Fruit fly (Drosophila melanogaster) whole organism, pupa: Measurements from ENCODE around the gene CG5001.
A peak's percentile ranks its signal among the peaks of the same experiment; 100 is the strongest.

Source experiments
- CG10348 ChIP-seq: fragments of 200-800 bp; sonication (Bioruptor generic); IDR thresholded peaks from 2 replicates; pipeline ENCODE4 v1.3.6; 2022; ENCODE audit warnings: missing biosample characterization, missing genetic modification characterization
- CG12605 ChIP-seq: fragments of 200-800 bp; sonication (Bioruptor generic); IDR thresholded peaks from 2 replicates; pipeline ENCODE4 v1.3.6; 2022; ENCODE audit warnings: missing biosample characterization, missing genetic modification characterization
- CG13204 ChIP-seq: fragments of 200-800 bp; sonication (Bioruptor generic); optimal IDR thresholded peaks from 2 replicates; lab custom pipeline; 2018; ENCODE audit warnings: missing biosample characterization, mild to moderate bottlenecking, missing genetic modification characterization, moderate library complexity
- CG14655 ChIP-seq: fragments of 200-800 bp; sonication (Bioruptor generic); optimal IDR thresholded peaks from 3 replicates; lab custom pipeline; 2017; ENCODE audit warnings: mild to moderate bottlenecking, missing biosample characterization, missing genetic modification reagents, missing genetic modification characterization
- CG15710 ChIP-seq: fragments of 200-800 bp; sonication (Bioruptor generic); optimal IDR thresholded peaks from 2 replicates; lab custom pipeline; 2018; ENCODE audit warnings: missing biosample characterization, mild to moderate bottlenecking, missing genetic modification characterization, moderate library complexity
- CG17806 ChIP-seq: fragments of 200-800 bp; sonication (Bioruptor generic); optimal IDR thresholded peaks from 2 replicates; lab custom pipeline; 2018; ENCODE audit warnings: missing biosample characterization, mild to moderate bottlenecking, missing genetic modification characterization, moderate library complexity
- CG32121 ChIP-seq: fragments of 200-800 bp; sonication (Bioruptor generic); IDR thresholded peaks from 2 replicates; pipeline ENCODE4 v1.3.6; 2022; ENCODE audit warnings: missing biosample characterization, missing genetic modification characterization
- CG34367 ChIP-seq: fragments of 200-800 bp; sonication (Bioruptor generic); optimal IDR thresholded peaks from 2 replicates; lab custom pipeline; 2018; ENCODE audit warnings: missing biosample characterization, mild to moderate bottlenecking, missing genetic modification characterization
- CG4496 ChIP-seq: fragments of 200-800 bp; sonication (Bioruptor generic); IDR thresholded peaks from 3 replicates; pipeline ENCODE4 v1.3.6; 2022; ENCODE audit warnings: missing biosample characterization, missing genetic modification characterization
- CG8159 ChIP-seq: fragments of 200-800 bp; sonication (Bioruptor generic); optimal IDR thresholded peaks from 3 replicates; lab custom pipeline; 2018; ENCODE audit warnings: missing biosample characterization, mild to moderate bottlenecking, missing genetic modification characterization, moderate library complexity
- CG8301 ChIP-seq: fragments of 200-800 bp; sonication (Bioruptor generic); optimal IDR thresholded peaks from 2 replicates; lab custom pipeline; 2018; ENCODE audit warnings: missing biosample characterization, mild to moderate bottlenecking, missing genetic modification characterization
- CG9948 ChIP-seq: fragments of 200-800 bp; sonication (Bioruptor generic); optimal IDR thresholded peaks from 2 replicates; lab custom pipeline; 2018; ENCODE audit warnings: missing biosample characterization, mild to moderate bottlenecking, missing genetic modification characterization, moderate library complexity
- D1 ChIP-seq: fragments of 200-800 bp; sonication (Bioruptor generic); optimal IDR thresholded peaks from 2 replicates; lab custom pipeline; 2018; ENCODE audit warnings: missing biosample characterization, mild to moderate bottlenecking, missing genetic modification characterization, moderate library complexity
- EcR ChIP-seq: fragments of 200-800 bp; sonication (Bioruptor generic); optimal IDR thresholded peaks from 3 replicates; lab custom pipeline; 2019; ENCODE audit warnings: missing biosample characterization, missing genetic modification characterization, mild to moderate bottlenecking, moderate library complexity, missing genetic modification reagents
- Ets98B ChIP-seq: fragments of 200-800 bp; sonication (Bioruptor generic); IDR thresholded peaks from 2 replicates; pipeline ENCODE4 v1.3.6; 2022; ENCODE audit warnings: missing biosample characterization, missing genetic modification characterization
- Pif1A ChIP-seq: fragments of 200-800 bp; sonication (Bioruptor generic); optimal IDR thresholded peaks from 3 replicates; lab custom pipeline; 2016; ENCODE audit warnings: missing biosample characterization, missing genetic modification characterization
- Pif1B ChIP-seq: fragments of 200-800 bp; sonication (Bioruptor generic); optimal IDR thresholded peaks from 3 replicates; lab custom pipeline; 2016; ENCODE audit warnings: missing biosample characterization, missing genetic modification characterization
- Snoo ChIP-seq: fragments of 200-800 bp; sonication (Bioruptor generic); optimal IDR thresholded peaks from 3 replicates; lab custom pipeline; 2017; ENCODE audit warnings: missing biosample characterization, mild to moderate bottlenecking, missing genetic modification characterization, inconsistent platforms
- fd96Ca ChIP-seq: fragments of 200-800 bp; sonication (Bioruptor generic); IDR thresholded peaks from 3 replicates; pipeline ENCODE4 v1.3.6; 2022; ENCODE audit warnings: missing biosample characterization, missing genetic modification characterization
- gl ChIP-seq: fragments of 200-800 bp; sonication (Bioruptor generic); optimal IDR thresholded peaks from 2 replicates; lab custom pipeline; 2018; ENCODE audit warnings: missing biosample characterization, mild to moderate bottlenecking, missing genetic modification characterization
- rn ChIP-seq: fragments of 200-800 bp; sonication (Bioruptor generic); IDR thresholded peaks from 2 replicates; pipeline ENCODE4 v1.3.6; 2022; ENCODE audit warnings: missing biosample characterization, missing genetic modification characterization

Gene CG5001

DNA sequence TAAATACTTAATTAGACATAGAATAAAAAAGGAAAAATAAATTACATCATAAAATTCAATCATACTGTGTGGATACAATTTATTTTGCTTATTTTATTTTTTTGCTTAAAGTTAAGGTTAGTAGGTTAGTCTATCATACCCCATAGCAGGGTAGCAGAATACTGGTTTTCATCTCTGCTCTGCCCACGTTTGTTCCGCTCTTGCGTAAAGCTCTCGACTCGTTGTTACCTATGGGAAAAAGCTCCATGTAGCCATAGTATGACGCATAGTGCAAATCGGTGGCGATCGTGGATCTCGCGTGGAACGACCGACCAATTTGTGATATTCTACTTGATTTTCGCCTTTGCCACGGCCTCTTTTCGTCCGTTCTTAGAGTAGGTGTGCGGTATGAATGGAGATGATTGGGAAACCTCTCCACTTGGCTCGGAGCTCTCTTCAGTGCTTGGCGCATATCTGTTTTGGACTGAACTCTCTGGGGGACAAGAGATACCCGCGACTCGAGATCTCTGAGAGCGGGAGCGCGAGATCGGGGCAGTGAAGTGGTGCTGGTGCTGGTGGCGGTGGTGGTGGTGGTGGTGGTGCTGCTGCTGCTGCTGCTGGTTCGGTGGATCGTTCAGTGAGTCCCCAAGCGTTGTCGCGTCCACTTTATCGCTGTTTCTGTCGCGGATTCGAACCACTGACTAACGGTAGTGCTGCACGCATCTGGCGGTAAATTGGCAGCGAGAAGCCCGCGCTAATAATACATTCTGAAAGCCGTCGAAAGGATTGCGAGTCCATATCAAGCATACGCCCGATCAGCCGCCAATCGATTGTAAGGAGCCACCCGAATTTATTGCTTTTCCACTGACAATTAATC is at the start of gene CG5001:
Gene CG5001, plus strand, starts transcription at position 116 of the 856 bp plus-strand sequence.
- TF ChIP-seq Pif1A (GFP tag; lab: Kevin White, UChicago): no peak
- TF ChIP-seq CG4496 (GFP tag; lab: Robert Waterston, UW): peak; percentile 92
- peak; percentile 60; the same call in 1 of the 3 replicates for TF ChIP-seq fd96Ca (GFP tag; lab: Robert Waterston, UW)
- no peak for TF ChIP-seq CG10348 (GFP tag; lab: Robert Waterston, UW)
- TF ChIP-seq CG13204 (GFP tag; lab: Kevin White, UChicago): no peak
- peak; percentile 32 for TF ChIP-seq gl (tag; lab: Kevin White, UChicago)
- peak; percentile 84 for TF ChIP-seq CG12605 (GFP tag; lab: Robert Waterston, UW)
- TF ChIP-seq Pif1B: no peak
- peak; percentile 83 for TF ChIP-seq CG17806
- TF ChIP-seq CG8159 (tag; lab: Kevin White, UChicago): peak; percentile 83
- TF ChIP-seq Ets98B (GFP tag; lab: Robert Waterston, UW): peak; percentile 91
- peak; percentile 72 for TF ChIP-seq EcR (GFP tag; lab: Kevin White, UChicago)
- peak; percentile 73 for TF ChIP-seq CG9948 (tag; lab: Kevin White, UChicago)
- TF ChIP-seq CG8301: peak; percentile 84
- no peak for TF ChIP-seq rn
- no peak for TF ChIP-seq CG14655
- peak; percentile 87 for TF ChIP-seq CG32121 (GFP tag; lab: Robert Waterston, UW)
- TF ChIP-seq Snoo (tag; lab: Kevin White, UChicago): peak; percentile 64
- TF ChIP-seq CG15710 (tag; lab: Kevin White, UChicago): peak; percentile 74
- peak; percentile 57 for TF ChIP-seq CG34367 (tag; lab: Kevin White, UChicago)
- no peak for TF ChIP-seq D1 (tag; lab: Kevin White, UChicago)

DNA sequence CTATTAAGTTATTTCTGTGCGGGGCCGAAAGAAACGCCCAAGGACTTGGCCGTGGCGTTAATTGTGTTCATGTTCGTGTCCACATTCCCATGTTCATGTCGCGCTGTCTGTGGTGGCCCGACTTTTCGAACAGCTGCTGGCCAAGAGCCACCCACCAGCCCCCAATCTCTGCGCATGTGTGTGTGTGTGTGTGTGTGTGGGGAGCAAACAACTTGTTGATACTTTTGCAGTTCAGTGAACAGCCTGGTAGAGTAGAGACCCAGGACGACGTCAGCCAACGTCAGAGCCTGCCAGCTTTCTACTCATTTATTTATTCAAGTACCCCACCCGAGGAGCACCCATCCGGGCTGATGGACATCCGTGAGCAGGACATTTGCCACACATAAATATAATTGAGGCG is 48.6 kb upstream of the CG5001 start:
- TF ChIP-seq CG12605 (GFP tag; lab: Robert Waterston, UW) (peak; percentile 76), CG15710 (tag; lab: Kevin White, UChicago) (no peak)

dm6 chr2L:1142730-1143281 is 42.8 kb upstream of the CG5001 start, which contains the start of gene MFS3:
Gene MFS3, plus strand, starts transcription at chr2L:1143201.
- TF ChIP-seq CG34367 (tag; lab: Kevin White, UChicago) (no peak), Pif1B (no peak), CG13204 (GFP tag; lab: Kevin White, UChicago) (no peak), Pif1A (GFP tag; lab: Kevin White, UChicago) (peak; percentile 20), CG4496 (GFP tag; lab: Robert Waterston, UW) (peak; percentile 64; the same call in 1 of the 3 replicates), CG14655 (no peak), gl (tag; lab: Kevin White, UChicago) (peak; percentile 5), EcR (GFP tag; lab: Kevin White, UChicago) (no peak)
- TF ChIP-seq, all 21 proteins: peak for 3

DNA sequence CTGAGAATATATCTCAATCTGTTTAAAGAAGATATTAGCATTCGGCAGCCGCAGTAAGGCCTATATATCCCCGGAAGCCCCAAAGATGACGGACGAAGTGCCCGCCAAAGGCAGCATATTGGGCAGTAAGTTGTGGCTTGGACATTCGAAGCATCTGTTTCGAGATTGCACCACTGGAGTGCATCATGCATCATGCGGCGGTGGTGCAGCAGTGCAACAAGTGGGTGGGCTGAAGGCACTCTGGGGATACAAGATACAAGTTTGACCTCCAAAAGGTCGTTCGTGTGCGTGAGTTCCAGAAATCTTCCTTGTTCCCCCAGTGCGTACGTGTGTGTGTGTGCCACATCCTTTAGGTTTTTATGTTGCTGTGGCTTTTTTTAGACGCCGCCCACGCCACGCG is 42.3 kb upstream of the CG5001 start:
- TF ChIP-seq D1 (tag; lab: Kevin White, UChicago) (no peak), CG32121 (GFP tag; lab: Robert Waterston, UW) (no peak), CG14655 (no peak), CG10348 (GFP tag; lab: Robert Waterston, UW) (no peak), CG15710 (tag; lab: Kevin White, UChicago) (no peak), EcR (GFP tag; lab: Kevin White, UChicago) (no peak), Pif1A (GFP tag; lab: Kevin White, UChicago) (no peak), CG4496 (GFP tag; lab: Robert Waterston, UW) (no peak), Ets98B (GFP tag; lab: Robert Waterston, UW) (no peak), CG8301 (no peak), gl (tag; lab: Kevin White, UChicago) (no peak), CG9948 (tag; lab: Kevin White, UChicago) (no peak), CG13204 (GFP tag; lab: Kevin White, UChicago) (no peak), CG17806 (no peak), rn (no peak)

DNA sequence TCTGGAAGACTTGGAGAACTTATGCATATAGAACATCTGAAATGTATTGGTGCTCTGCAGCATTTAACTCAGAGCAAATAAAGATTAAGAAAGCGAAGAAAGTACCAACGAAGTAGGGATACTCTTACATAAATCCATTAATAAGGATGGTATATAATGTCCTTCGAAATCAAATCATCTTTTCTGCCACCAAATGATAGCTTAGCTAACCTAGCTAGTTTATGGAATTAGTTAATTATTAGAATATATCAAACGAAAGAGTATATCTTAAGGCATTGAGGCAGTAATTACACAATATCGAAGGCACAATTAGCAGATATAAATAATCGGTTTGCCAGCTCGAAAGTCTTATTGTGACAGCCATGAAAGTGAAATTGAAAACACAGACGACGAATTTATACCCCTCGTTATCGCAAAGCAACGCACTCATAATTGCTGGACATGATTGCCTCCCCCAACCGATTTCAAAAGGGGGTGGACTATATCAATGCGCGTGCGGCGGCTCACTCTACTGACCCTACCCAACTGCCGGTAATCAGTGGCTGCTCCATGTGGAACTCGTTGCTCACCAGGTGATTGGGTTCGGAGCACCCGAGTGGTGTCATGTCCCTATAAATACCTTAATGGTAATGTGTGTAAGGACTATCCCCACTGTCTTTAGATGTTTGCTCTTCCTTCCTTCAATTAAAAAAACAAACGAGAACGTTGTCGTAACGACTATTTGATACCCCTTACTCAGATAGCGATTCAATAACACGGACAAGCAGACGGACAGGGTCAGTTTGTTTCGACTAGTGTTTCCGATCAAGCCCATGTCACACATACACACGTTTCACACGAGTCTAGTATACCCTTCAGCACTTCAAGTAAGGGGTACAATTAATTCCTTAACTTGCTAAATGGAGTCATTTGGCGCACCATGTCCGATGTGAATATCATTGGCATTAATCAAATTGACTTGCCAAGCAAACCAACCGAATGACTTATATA is 40.9 kb upstream of the CG5001 start:
- TF ChIP-seq CG8159 (tag; lab: Kevin White, UChicago): peak; percentile 77
- peak; percentile 83 for TF ChIP-seq Snoo (tag; lab: Kevin White, UChicago)
- TF ChIP-seq CG14655: no peak
- peak; percentile 56; the same call in 1 of the 2 replicates for TF ChIP-seq CG32121 (GFP tag; lab: Robert Waterston, UW)
- TF ChIP-seq gl (tag; lab: Kevin White, UChicago): peak; percentile 30
- peak; percentile 67 for TF ChIP-seq Pif1B
- TF ChIP-seq CG9948 (tag; lab: Kevin White, UChicago): peak; percentile 64
- TF ChIP-seq CG8301: no peak
- peak; percentile 52 for TF ChIP-seq CG34367 (tag; lab: Kevin White, UChicago)
- TF ChIP-seq Ets98B (GFP tag; lab: Robert Waterston, UW): peak; percentile 54
- peak; percentile 0 for TF ChIP-seq EcR (GFP tag; lab: Kevin White, UChicago)
- TF ChIP-seq CG15710 (tag; lab: Kevin White, UChicago): peak; percentile 76
- TF ChIP-seq CG17806: peak; percentile 70
- no peak for TF ChIP-seq Pif1A (GFP tag; lab: Kevin White, UChicago)
- TF ChIP-seq CG10348 (GFP tag; lab: Robert Waterston, UW): no peak
- 0 out of 2 replicates have a peak, but pooled peaks have one; percentile 36 for TF ChIP-seq rn
- TF ChIP-seq CG4496 (GFP tag; lab: Robert Waterston, UW): peak; percentile 64; the same call in 1 of the 3 replicates
- TF ChIP-seq D1 (tag; lab: Kevin White, UChicago): no peak
